Worm (Caenorhabditis elegans) whole organism, L4 larva: ENCODE measurements around the gene F19G12.3.
A peak's percentile ranks its signal among the peaks of the same experiment; 100 is the strongest.

Experiments
- F49E8.2 ChIP-seq: sonication (generic microtip); optimal IDR thresholded peaks from 2 replicates; lab custom pipeline; 2016; ENCODE audit warnings: missing compliant biosample characterization, mild to moderate bottlenecking, missing genetic modification characterization, borderline replicate concordance
- Y5F2A.4 ChIP-seq: fragments of 200-800 bp; sonication (Bioruptor generic); optimal IDR thresholded peaks from 2 replicates; lab custom pipeline; 2018; ENCODE audit warnings: mild to moderate bottlenecking, missing genetic modification characterization, missing compliant biosample characterization
- Y75B8A.6 ChIP-seq: fragments of 200-800 bp; sonication (Bioruptor generic); IDR thresholded peaks from 2 replicates; pipeline ENCODE4 v1.3.6; 2022; ENCODE audit warnings: missing genetic modification reagents, missing genetic modification characterization, missing compliant biosample characterization
- ZK546.5 ChIP-seq, 2 experiments: sonication (generic microtip); optimal IDR thresholded peaks; 2 replicates each; lab custom pipeline; 2017; ENCODE audit warnings: missing biosample characterization in 2 of 2, missing genetic modification characterization in 2 of 2
- ceh-44 ChIP-seq: fragments of 200-800 bp; sonication (Bioruptor generic); IDR thresholded peaks from 2 replicates; pipeline ENCODE4 v1.3.6; 2022; ENCODE audit warnings: missing genetic modification reagents, missing genetic modification characterization, missing compliant biosample characterization
- ceh-82 ChIP-seq: sonication (generic microtip); optimal IDR thresholded peaks from 2 replicates; lab custom pipeline; 2017; ENCODE audit warnings: missing biosample characterization, missing genetic modification characterization
- ces-1 ChIP-seq: fragments of 150-350 bp; sonication (generic microtip); optimal IDR thresholded peaks from 4 replicates; lab custom pipeline; 2014; ENCODE audit warnings: missing biosample characterization, missing genetic modification reagents, missing genetic modification characterization
- cey-2 ChIP-seq: sonication (generic microtip); optimal IDR thresholded peaks from 3 replicates; lab custom pipeline; 2017; ENCODE audit warnings: missing genetic modification characterization, mild to moderate bottlenecking, missing compliant biosample characterization, antibody characterized with exemption, borderline replicate concordance; ENCODE audit not compliant: insufficient read depth
- ctbp-1 ChIP-seq: fragments of 200-800 bp; sonication (Bioruptor generic); IDR thresholded peaks from 2 replicates; pipeline ENCODE4 v1.3.6; 2022; ENCODE audit warnings: missing genetic modification reagents, missing genetic modification characterization, missing compliant biosample characterization
- daf-12 ChIP-seq: fragments of 150-350 bp; optimal IDR thresholded peaks from 2 replicates; lab custom pipeline; 2014; ENCODE audit warnings: missing biosample characterization, missing genetic modification reagents, missing genetic modification characterization
- daf-16 ChIP-seq, 3 experiments: sonication (generic microtip); optimal IDR thresholded peaks; 2 replicates each; lab custom pipeline; 2016 to 2017; ENCODE audit warnings: missing genetic modification characterization in 3 of 3, missing genetic modification reagents in 3 of 3, mild to moderate bottlenecking in 2 of 3, missing compliant biosample characterization in 2 of 3, missing biosample characterization in 1 of 3, moderate library complexity in 1 of 3
- dmd-8 ChIP-seq: fragments of 200-800 bp; sonication (Bioruptor generic); IDR thresholded peaks from 2 replicates; pipeline ENCODE4 v1.3.6; 2022; ENCODE audit warnings: missing genetic modification characterization, missing compliant biosample characterization
- dmd-9 ChIP-seq: fragments of 200-800 bp; sonication (Bioruptor generic); IDR thresholded peaks from 2 replicates; pipeline ENCODE4 v1.3.6; 2022; ENCODE audit warnings: missing genetic modification reagents, missing genetic modification characterization, missing compliant biosample characterization
- dpl-1 ChIP-seq: fragments of 150-350 bp; optimal IDR thresholded peaks from 2 replicates; lab custom pipeline; 2014; ENCODE audit warnings: missing biosample characterization, missing genetic modification reagents, missing genetic modification characterization
- dve-1 ChIP-seq: sonication (generic microtip); optimal IDR thresholded peaks from 2 replicates; lab custom pipeline; 2017; ENCODE audit warnings: antibody characterized with exemption, mild to moderate bottlenecking, missing genetic modification characterization, missing compliant biosample characterization; ENCODE audit not compliant: insufficient read depth
- gei-8 ChIP-seq: fragments of 200-800 bp; sonication (Bioruptor generic); optimal IDR thresholded peaks from 2 replicates; lab custom pipeline; 2018; ENCODE audit warnings: mild to moderate bottlenecking, missing genetic modification characterization, missing compliant biosample characterization
- hlh-11 ChIP-seq: fragments of 200-800 bp; sonication (Bioruptor generic); optimal IDR thresholded peaks from 2 replicates; lab custom pipeline; 2018; ENCODE audit warnings: mild to moderate bottlenecking, missing genetic modification characterization, missing compliant biosample characterization
- hlh-30 ChIP-seq: sonication (generic microtip); optimal IDR thresholded peaks from 2 replicates; lab custom pipeline; 2017; ENCODE audit warnings: antibody characterized with exemption, mild to moderate bottlenecking, missing genetic modification characterization, missing compliant biosample characterization; ENCODE audit not compliant: insufficient read depth
- hmg-1.1 ChIP-seq: fragments of 200-800 bp; sonication (Bioruptor generic); IDR thresholded peaks from 2 replicates; pipeline ENCODE4 v1.3.6; 2022; ENCODE audit warnings: missing genetic modification reagents, missing genetic modification characterization, missing compliant biosample characterization
- jun-1 ChIP-seq: fragments of 150-350 bp; optimal IDR thresholded peaks from 2 replicates; lab custom pipeline; 2014; ENCODE audit warnings: missing biosample characterization, missing genetic modification reagents, missing genetic modification characterization
- lin-1 ChIP-seq: fragments of 200-800 bp; sonication (Bioruptor generic); IDR thresholded peaks from 2 replicates; pipeline ENCODE4 v1.3.6; 2022; ENCODE audit warnings: missing genetic modification reagents, missing genetic modification characterization, missing compliant biosample characterization
- lin-13 ChIP-seq: fragments of 150-350 bp; optimal IDR thresholded peaks from 2 replicates; lab custom pipeline; 2014; ENCODE audit warnings: missing biosample characterization, missing genetic modification reagents, missing genetic modification characterization
- lin-15B ChIP-seq: fragments of 150-350 bp; sonication (generic microtip); optimal IDR thresholded peaks from 3 replicates; lab custom pipeline; 2014; ENCODE audit warnings: missing biosample characterization, missing genetic modification characterization
- lin-29 ChIP-seq: fragments of 200-800 bp; sonication (Bioruptor generic); IDR thresholded peaks from 2 replicates; pipeline ENCODE4 v1.3.6; 2022; ENCODE audit warnings: missing genetic modification reagents, missing genetic modification characterization, missing compliant biosample characterization
- lin-39 ChIP-seq: fragments of 150-350 bp; optimal IDR thresholded peaks from 2 replicates; lab custom pipeline; 2014; ENCODE audit warnings: missing biosample characterization, missing genetic modification reagents, missing genetic modification characterization
- lsy-2 ChIP-seq, 2 experiments: fragments of 150-350 bp in 1 of 2; sonication (generic microtip) in 1 of 2; optimal IDR thresholded peaks; 2 replicates each; lab custom pipeline; 2014 to 2017; ENCODE audit warnings: missing biosample characterization in 2 of 2, missing genetic modification characterization in 2 of 2
- madf-5 ChIP-seq, 2 experiments: fragments of 200-800 bp; sonication (Bioruptor generic); IDR thresholded peaks; 2 replicates each; pipeline ENCODE4 v1.3.6; 2022; ENCODE audit warnings: missing compliant biosample characterization in 2 of 2, missing genetic modification characterization in 2 of 2
- madf-9 ChIP-seq: fragments of 200-800 bp; sonication (Bioruptor generic); conservative IDR thresholded peaks from 2 replicates; pipeline ENCODE4 v1.3.6; 2022; ENCODE audit warnings: missing genetic modification reagents, missing genetic modification characterization, missing compliant biosample characterization
- mes-2 ChIP-seq: sonication (generic microtip); optimal IDR thresholded peaks from 2 replicates; lab custom pipeline; 2016; ENCODE audit warnings: missing genotype, mild to moderate bottlenecking, missing genetic modification characterization, missing compliant biosample characterization; ENCODE audit not compliant: poor library complexity, severe bottlenecking
- mxl-3 ChIP-seq: fragments of 200-800 bp; sonication (Bioruptor generic); optimal IDR thresholded peaks from 2 replicates; lab custom pipeline; 2018; ENCODE audit warnings: mild to moderate bottlenecking, missing genetic modification characterization, missing compliant biosample characterization
- nhr-10 ChIP-seq: fragments of 150-350 bp; optimal IDR thresholded peaks from 2 replicates; lab custom pipeline; 2014; ENCODE audit warnings: missing biosample characterization, missing genetic modification characterization
- nhr-102 ChIP-seq: sonication (generic microtip); optimal IDR thresholded peaks from 2 replicates; lab custom pipeline; 2016; ENCODE audit warnings: mild to moderate bottlenecking, missing genetic modification characterization, moderate library complexity, missing compliant biosample characterization
- nhr-11 ChIP-seq: fragments of 150-350 bp; optimal IDR thresholded peaks from 2 replicates; lab custom pipeline; 2014; ENCODE audit warnings: missing biosample characterization, missing genetic modification characterization
- nhr-111 ChIP-seq: fragments of 200-800 bp; sonication (Bioruptor generic); optimal IDR thresholded peaks from 2 replicates; lab custom pipeline; 2018; ENCODE audit warnings: mild to moderate bottlenecking, missing genetic modification characterization, missing compliant biosample characterization
- nhr-41 ChIP-seq: fragments of 200-800 bp; sonication (Bioruptor generic); IDR thresholded peaks from 2 replicates; pipeline ENCODE4 v1.3.6; 2022; ENCODE audit warnings: missing genetic modification reagents, missing genetic modification characterization, missing compliant biosample characterization
- nhr-6 ChIP-seq: fragments of 150-350 bp; optimal IDR thresholded peaks from 2 replicates; lab custom pipeline; 2014; ENCODE audit warnings: missing biosample characterization, missing genetic modification characterization
- nhr-76 ChIP-seq: fragments of 150-350 bp; optimal IDR thresholded peaks from 2 replicates; lab custom pipeline; 2014; ENCODE audit warnings: missing biosample characterization, missing genetic modification characterization
- pha-4 ChIP-seq, 2 experiments: fragments of 150-350 bp in 1 of 2; fragments of 200-800 bp in 1 of 2; sonication (Bioruptor generic) in 1 of 2; IDR thresholded peaks in 1 of 2; optimal IDR thresholded peaks in 1 of 2; 2 replicates each; pipeline versions ENCODE4 v1.3.6 to Lab custom; 2014 to 2022; ENCODE audit warnings: missing genetic modification characterization in 2 of 2, missing genetic modification reagents in 2 of 2, missing biosample characterization in 1 of 2, missing compliant biosample characterization in 1 of 2
- rbr-2 ChIP-seq: sonication (generic microtip); optimal IDR thresholded peaks from 2 replicates; lab custom pipeline; 2016; ENCODE audit warnings: missing genotype, missing genetic modification characterization, missing compliant biosample characterization
- saeg-2 ChIP-seq: fragments of 200-800 bp; sonication (Bioruptor generic); IDR thresholded peaks from 2 replicates; pipeline ENCODE4 v1.3.6; 2022; ENCODE audit warnings: missing genetic modification reagents, missing genetic modification characterization, missing compliant biosample characterization
- sdz-12 ChIP-seq: fragments of 200-800 bp; sonication (Bioruptor generic); optimal IDR thresholded peaks from 2 replicates; lab custom pipeline; 2018; ENCODE audit warnings: mild to moderate bottlenecking, missing genetic modification characterization, missing compliant biosample characterization
- snpc-4 ChIP-seq: fragments of 150-350 bp; optimal IDR thresholded peaks from 2 replicates; lab custom pipeline; 2014; ENCODE audit warnings: missing biosample characterization, missing genetic modification characterization
- spr-1 ChIP-seq: sonication (generic microtip); optimal IDR thresholded peaks from 2 replicates; lab custom pipeline; 2016; ENCODE audit warnings: mild to moderate bottlenecking, missing genetic modification characterization, missing compliant biosample characterization
- unc-39 ChIP-seq: sonication (generic microtip); optimal IDR thresholded peaks from 2 replicates; lab custom pipeline; 2017; ENCODE audit warnings: missing biosample characterization, missing genetic modification characterization
- zfp-2 ChIP-seq: sonication (generic microtip); optimal IDR thresholded peaks from 2 replicates; lab custom pipeline; 2016; ENCODE audit warnings: mild to moderate bottlenecking, missing genetic modification characterization, missing compliant biosample characterization
- zfp-3 ChIP-seq: fragments of 200-800 bp; sonication (Bioruptor generic); conservative IDR thresholded peaks from 2 replicates; pipeline ENCODE4 v1.3.6; 2022; ENCODE audit warnings: missing genetic modification reagents, missing genetic modification characterization, missing compliant biosample characterization

The F19G12.3 gene

DNA sequence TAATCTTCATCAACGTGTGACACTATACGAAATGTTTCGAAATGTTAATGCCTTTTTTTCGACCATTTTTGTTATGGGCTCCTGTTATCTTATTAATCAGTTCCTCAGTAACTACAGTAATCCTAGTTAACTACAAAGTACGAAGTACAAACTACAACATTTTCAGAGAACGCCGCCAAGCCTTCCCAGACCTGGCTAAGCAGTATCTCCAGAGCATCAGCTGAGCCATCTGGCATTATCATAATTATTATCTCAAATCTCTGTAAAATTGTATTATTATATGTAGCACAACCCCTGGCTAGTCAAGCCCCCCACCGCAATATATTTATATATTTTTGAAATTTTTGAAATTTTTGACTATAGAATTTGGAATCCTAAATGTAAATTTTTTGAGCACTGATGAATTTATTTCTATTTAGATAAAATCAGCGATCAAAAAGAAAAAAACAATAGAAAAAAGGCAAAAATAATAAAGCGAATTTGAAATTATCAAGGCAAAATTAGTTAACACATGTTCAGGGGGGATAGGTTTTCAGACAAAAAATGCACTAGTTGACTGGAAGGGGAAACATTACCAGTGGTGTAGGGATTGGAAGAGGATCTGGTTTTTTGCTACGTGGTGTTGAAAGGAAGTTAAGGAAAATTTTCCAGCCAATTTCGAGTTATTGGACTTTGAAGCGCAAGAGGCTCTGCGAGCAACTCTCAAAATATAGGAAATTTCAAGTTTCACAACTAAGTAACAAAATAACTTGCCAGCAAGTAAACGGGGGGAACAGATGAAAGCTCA lies 27.4 kb downstream of the F19G12.3 start (continued):
- TF ChIP-seq ctbp-1 (GFP tag; lab: Robert Waterston, UW) (no peak), daf-16 (GFP tag; optimal IDR thresholded peaks at IDR 0.05; lab: Kevin White, UChicago) (no peak), daf-16 (tag; optimal IDR thresholded peaks at IDR 0.05; lab: Kevin White, UChicago) (no peak), F49E8.2 (tag; lab: Kevin White, UChicago) (no peak), nhr-11 (no peak), Y75B8A.6 (GFP tag; lab: Robert Waterston, UW) (no peak), lin-15B (tag; lab: Kevin White, UChicago) (no peak), sdz-12 (GFP tag; lab: Kevin White, UChicago) (peak; percentile 22), dmd-8 (GFP tag; lab: Robert Waterston, UW) (no peak), ces-1 (GFP tag; lab: Kevin White, UChicago) (no peak), ceh-82 (tag; lab: Kevin White, UChicago) (no peak), lin-1 (GFP tag; lab: Robert Waterston, UW) (no peak)
- TF ChIP-seq, all 104 proteins: peak for 15

- TF ChIP-seq rbr-2 (tag; lab: Kevin White, UChicago) (no peak), daf-12 (tag; lab: Kevin White, UChicago) (no peak), hlh-11 (tag; lab: Kevin White, UChicago) (peak; percentile 63), hlh-30 (peak; percentile 38), ZK546.5 (tag; optimal IDR thresholded peaks at IDR 0.05; lab: Kevin White, UChicago) (no peak), zfp-2 (tag; lab: Kevin White, UChicago) (no peak), madf-5 (GFP tag; IDR thresholded peaks at IDR 0.05; lab: Robert Waterston, UW) (no peak), mes-2 (tag; lab: Kevin White, UChicago) (peak; percentile 50), nhr-76 (tag; lab: Kevin White, UChicago) (no peak), ceh-44 (GFP tag; lab: Robert Waterston, UW) (no peak), lin-29 (GFP tag; lab: Robert Waterston, UW) (no peak), madf-9 (GFP tag; lab: Robert Waterston, UW) (no peak), snpc-4 (tag; lab: Kevin White, UChicago) (no peak), dmd-9 (GFP tag; lab: Robert Waterston, UW) (no peak), dve-1 (tag; lab: Kevin White, UChicago) (peak; percentile 56), lin-39 (tag; lab: Kevin White, UChicago) (no peak), dpl-1 (no peak), daf-16 (GFP tag; optimal IDR thresholded peaks at IDR 0.05; lab: Kevin White, UChicago) (no peak), daf-16 (tag; optimal IDR thresholded peaks at IDR 0.05; lab: Kevin White, UChicago) (peak; percentile 67), mxl-3 (no peak), nhr-102 (tag; lab: Kevin White, UChicago) (no peak), saeg-2 (no peak), spr-1 (tag; lab: Kevin White, UChicago) (no peak), nhr-41 (no peak), Y5F2A.4 (GFP tag; lab: Kevin White, UChicago) (no peak), gei-8 (no peak), jun-1 (tag; lab: Kevin White, UChicago) (no peak), hmg-1.1 (GFP tag; lab: Robert Waterston, UW) (no peak), unc-39 (tag; lab: Kevin White, UChicago) (no peak), zfp-3 (GFP tag; lab: Robert Waterston, UW) (no peak), nhr-10 (no peak), lsy-2 (tag; optimal IDR thresholded peaks at IDR 0.05; lab: Kevin White, UChicago) (peak in 1 of 2 experiments; percentile 9), pha-4 (GFP tag; IDR thresholded peaks at IDR 0.05; lab: Robert Waterston, UW) (0 out of 2 replicates have a peak, but pooled peaks have one; percentile 10), pha-4 (tag; optimal IDR thresholded peaks at IDR 0.05; lab: Kevin White, UChicago) (peak; percentile 67), lin-13 (no peak), nhr-6 (no peak), cey-2 (tag; lab: Kevin White, UChicago) (no peak), nhr-111 (GFP tag; lab: Kevin White, UChicago) (no peak)
These were observed 29.2 kb downstream of the F19G12.3 start, which contains the start of gene cebp-1 for ce11 chrX:1453770-1454169. cebp-1 (minus strand) TSS chrX:1453868.
